Worm (Caenorhabditis elegans) whole organism, mixed stage, embryonic: Measurements from ENCODE around the gene str-83.

Source experiments
- M03D4.4 ChIP-seq: sonication (generic microtip); optimal IDR thresholded peaks from 2 replicates; lab custom pipeline; 2017; ENCODE audit warnings: mild to moderate bottlenecking, missing genetic modification characterization, missing compliant biosample characterization
- blmp-1 ChIP-seq: fragments of 150-350 bp; optimal IDR thresholded peaks from 2 replicates; lab custom pipeline; 2014; ENCODE audit warnings: missing biosample characterization, missing genetic modification characterization
- elt-1 ChIP-seq: sonication (generic microtip); optimal IDR thresholded peaks from 2 replicates; lab custom pipeline; 2017; ENCODE audit warnings: missing genetic modification characterization, mild to moderate bottlenecking, missing compliant biosample characterization, antibody characterized with exemption, moderate library complexity, borderline replicate concordance; ENCODE audit not compliant: insufficient read depth
- elt-3 ChIP-seq: fragments of 150-350 bp; optimal IDR thresholded peaks from 2 replicates; lab custom pipeline; 2014; ENCODE audit warnings: missing biosample characterization, missing genetic modification characterization
- lin-13 ChIP-seq: fragments of 150-350 bp; optimal IDR thresholded peaks from 2 replicates; lab custom pipeline; 2014; ENCODE audit warnings: missing biosample characterization, missing genetic modification characterization
- lsy-2 ChIP-seq: fragments of 150-350 bp; optimal IDR thresholded peaks from 2 replicates; lab custom pipeline; 2014; ENCODE audit warnings: missing biosample characterization, missing genetic modification characterization
- mab-5 ChIP-seq: fragments of 150-350 bp; optimal IDR thresholded peaks from 2 replicates; lab custom pipeline; 2014; ENCODE audit warnings: missing biosample characterization, missing genetic modification characterization
- mep-1 ChIP-seq: fragments of 150-350 bp; optimal IDR thresholded peaks from 2 replicates; lab custom pipeline; 2017; ENCODE audit warnings: missing biosample characterization, missing genetic modification reagents, missing genetic modification characterization, inconsistent platforms
- nhr-12 ChIP-seq: fragments of 150-350 bp; optimal IDR thresholded peaks from 2 replicates; lab custom pipeline; 2014; ENCODE audit warnings: missing biosample characterization, missing genetic modification characterization
- nhr-237 ChIP-seq: fragments of 150-350 bp; optimal IDR thresholded peaks from 2 replicates; lab custom pipeline; 2014; ENCODE audit warnings: missing biosample characterization, missing genetic modification characterization
- nhr-76 ChIP-seq: sonication (generic microtip); optimal IDR thresholded peaks from 2 replicates; lab custom pipeline; 2017; ENCODE audit warnings: missing biosample characterization, missing genetic modification characterization
- snpc-4 ChIP-seq: fragments of 150-350 bp; optimal IDR thresholded peaks from 2 replicates; lab custom pipeline; 2014; ENCODE audit warnings: missing biosample characterization, missing genetic modification characterization
- unc-39 ChIP-seq: fragments of 150-350 bp; optimal IDR thresholded peaks from 2 replicates; lab custom pipeline; 2014; ENCODE audit warnings: missing biosample characterization, missing genetic modification characterization

ce11 chrV:3979053-3979452 is 2.0 kb downstream of the str-83 start, which contains the start of gene nlp-34:
- TF ChIP-seq nhr-12 (tag; lab: Kevin White, UChicago) (no peak), unc-39 (no peak), mab-5 (no peak), nhr-76 (tag; lab: Kevin White, UChicago) (no peak), lin-13 (tag; lab: Kevin White, UChicago) (no peak), snpc-4 (tag; lab: Kevin White, UChicago) (no peak), elt-1 (no peak), elt-3 (tag; lab: Kevin White, UChicago) (no peak), nhr-237 (tag; lab: Kevin White, UChicago) (no peak), mep-1 (tag; lab: Kevin White, UChicago) (no peak), blmp-1 (tag; lab: Kevin White, UChicago) (no peak), lsy-2 (tag; lab: Kevin White, UChicago) (no peak), M03D4.4 (tag; lab: Kevin White, UChicago) (no peak)
